Worm (Caenorhabditis elegans) whole organism, early embryonic: ENCODE data around the gene nhr-183.

Experiments
- F13C5.2 ChIP-seq: sonication (generic microtip); optimal IDR thresholded peaks from 2 replicates; lab custom pipeline; 2017; ENCODE audit warnings: mild to moderate bottlenecking, missing genetic modification characterization, inconsistent platforms, missing compliant biosample characterization
- ama-1 ChIP-seq: fragments of 150-350 bp; optimal IDR thresholded peaks from 2 replicates; lab custom pipeline; 2014
- sea-1 ChIP-seq: fragments of 200-800 bp; sonication (Bioruptor generic); conservative IDR thresholded peaks from 2 replicates; pipeline ENCODE4 v1.3.6; 2022; ENCODE audit warnings: missing genetic modification characterization, missing compliant biosample characterization
- tbx-11 ChIP-seq: fragments of 200-800 bp; sonication (Bioruptor generic); IDR thresholded peaks from 2 replicates; pipeline ENCODE4 v1.3.6; 2022; ENCODE audit warnings: missing genetic modification characterization, missing compliant biosample characterization

DNA sequence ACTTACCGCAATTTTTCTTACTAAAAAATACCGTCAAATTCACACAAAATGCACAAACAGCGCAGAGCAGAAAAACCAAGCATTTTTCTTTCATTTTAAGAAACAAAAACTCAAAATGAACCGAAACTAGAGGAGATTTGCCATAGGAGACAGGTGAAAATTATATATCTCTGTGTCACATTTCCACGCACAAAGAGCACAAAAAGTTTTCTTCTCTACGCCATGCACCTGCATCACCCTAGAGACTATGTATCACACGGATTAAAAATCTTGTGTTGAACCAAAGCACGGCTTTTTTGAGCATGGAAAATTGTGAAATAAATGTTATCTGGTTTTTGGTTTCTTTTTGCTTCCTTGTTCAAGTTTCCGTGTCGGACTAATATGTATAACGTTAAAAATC is 39.3 kb upstream of the nhr-183 start, which contains the start of gene irld-15:
- TF ChIP-seq sea-1 (GFP tag; lab: Robert Waterston, UW): no peak
- no peak for TF ChIP-seq F13C5.2 (tag; lab: Kevin White, UChicago)
- no peak for TF ChIP-seq ama-1 (lab: Kevin White, UChicago)
- no peak for TF ChIP-seq tbx-11
